Worm (Caenorhabditis elegans) whole organism, L4 larva: Measurements from ENCODE around the gene C38C3.3.

Experiments used
- D1046.2 ChIP-seq: fragments of 200-800 bp; sonication (Bioruptor generic); IDR thresholded peaks from 2 replicates; pipeline ENCODE4 v1.3.6; 2022; ENCODE audit warnings: missing genetic modification characterization, missing compliant biosample characterization
- F10B5.3 ChIP-seq: sonication (generic microtip); optimal IDR thresholded peaks from 2 replicates; lab custom pipeline; 2016; ENCODE audit warnings: mild to moderate bottlenecking, missing genetic modification characterization, missing compliant biosample characterization
- F37D6.2 ChIP-seq: sonication (generic microtip); optimal IDR thresholded peaks from 2 replicates; lab custom pipeline; 2016; ENCODE audit warnings: mild to moderate bottlenecking, missing genetic modification characterization, missing compliant biosample characterization
- T20F7.1 ChIP-seq: fragments of 200-800 bp; sonication (Bioruptor generic); optimal IDR thresholded peaks from 2 replicates; lab custom pipeline; 2018; ENCODE audit warnings: mild to moderate bottlenecking, missing genetic modification characterization, missing compliant biosample characterization
- T26A8.4 ChIP-seq: fragments of 200-800 bp; sonication (Bioruptor generic); IDR thresholded peaks from 2 replicates; pipeline ENCODE4 v1.3.6; 2022; ENCODE audit warnings: missing genetic modification characterization, missing compliant biosample characterization
- Y105C5A.15 ChIP-seq: fragments of 200-800 bp; sonication (Bioruptor generic); IDR thresholded peaks from 2 replicates; pipeline ENCODE4 v1.3.6; 2022; ENCODE audit warnings: missing genetic modification characterization, missing compliant biosample characterization
- ceh-20 ChIP-seq: fragments of 200-800 bp; sonication (Bioruptor generic); IDR thresholded peaks from 2 replicates; pipeline ENCODE4 v1.3.6; 2022; ENCODE audit warnings: missing genetic modification reagents, missing genetic modification characterization, missing compliant biosample characterization
- ceh-28 ChIP-seq: fragments of 150-350 bp; optimal IDR thresholded peaks from 2 replicates; lab custom pipeline; 2014; ENCODE audit warnings: missing biosample characterization, missing genetic modification reagents, missing genetic modification characterization
- ceh-62 ChIP-seq: sonication (generic microtip); optimal IDR thresholded peaks from 2 replicates; lab custom pipeline; 2017; ENCODE audit warnings: missing biosample characterization, missing genetic modification characterization
- ceh-82 ChIP-seq: sonication (generic microtip); optimal IDR thresholded peaks from 2 replicates; lab custom pipeline; 2017; ENCODE audit warnings: missing biosample characterization, missing genetic modification characterization
- daf-19 ChIP-seq: fragments of 200-800 bp; sonication (Bioruptor generic); conservative IDR thresholded peaks from 2 replicates; pipeline ENCODE4 v1.3.6; 2022; ENCODE audit warnings: missing genetic modification characterization, missing compliant biosample characterization
- dmd-9 ChIP-seq: fragments of 200-800 bp; sonication (Bioruptor generic); IDR thresholded peaks from 2 replicates; pipeline ENCODE4 v1.3.6; 2022; ENCODE audit warnings: missing genetic modification reagents, missing genetic modification characterization, missing compliant biosample characterization
- dpl-1 ChIP-seq: fragments of 150-350 bp; optimal IDR thresholded peaks from 2 replicates; lab custom pipeline; 2014; ENCODE audit warnings: missing biosample characterization, missing genetic modification reagents, missing genetic modification characterization
- duxl-1 ChIP-seq: sonication (generic microtip); optimal IDR thresholded peaks from 2 replicates; lab custom pipeline; 2016; ENCODE audit warnings: mild to moderate bottlenecking, missing genetic modification characterization, moderate library complexity, missing compliant biosample characterization; ENCODE audit not compliant: poor library complexity
- gei-8 ChIP-seq: fragments of 200-800 bp; sonication (Bioruptor generic); optimal IDR thresholded peaks from 2 replicates; lab custom pipeline; 2018; ENCODE audit warnings: mild to moderate bottlenecking, missing genetic modification characterization, missing compliant biosample characterization
- hlh-11 ChIP-seq: fragments of 200-800 bp; sonication (Bioruptor generic); optimal IDR thresholded peaks from 2 replicates; lab custom pipeline; 2018; ENCODE audit warnings: mild to moderate bottlenecking, missing genetic modification characterization, missing compliant biosample characterization
- hlh-30 ChIP-seq: sonication (generic microtip); optimal IDR thresholded peaks from 2 replicates; lab custom pipeline; 2017; ENCODE audit warnings: antibody characterized with exemption, mild to moderate bottlenecking, missing genetic modification characterization, missing compliant biosample characterization; ENCODE audit not compliant: insufficient read depth
- lin-15B ChIP-seq: fragments of 150-350 bp; sonication (generic microtip); optimal IDR thresholded peaks from 3 replicates; lab custom pipeline; 2014; ENCODE audit warnings: missing biosample characterization, missing genetic modification characterization
- mep-1 ChIP-seq: fragments of 150-350 bp; sonication (generic microtip); optimal IDR thresholded peaks from 3 replicates; lab custom pipeline; 2014; ENCODE audit warnings: missing biosample characterization, missing genetic modification characterization
- mes-2 ChIP-seq: sonication (generic microtip); optimal IDR thresholded peaks from 2 replicates; lab custom pipeline; 2016; ENCODE audit warnings: missing genotype, mild to moderate bottlenecking, missing genetic modification characterization, missing compliant biosample characterization; ENCODE audit not compliant: poor library complexity, severe bottlenecking
- mxl-2 ChIP-seq: fragments of 200-800 bp; sonication (Bioruptor generic); conservative IDR thresholded peaks from 2 replicates; pipeline ENCODE4 v1.3.6; 2022; ENCODE audit warnings: missing genetic modification reagents, missing genetic modification characterization, missing compliant biosample characterization
- mxl-3 ChIP-seq: fragments of 200-800 bp; sonication (Bioruptor generic); optimal IDR thresholded peaks from 2 replicates; lab custom pipeline; 2018; ENCODE audit warnings: mild to moderate bottlenecking, missing genetic modification characterization, missing compliant biosample characterization
- nhr-10 ChIP-seq: fragments of 150-350 bp; optimal IDR thresholded peaks from 2 replicates; lab custom pipeline; 2014; ENCODE audit warnings: missing biosample characterization, missing genetic modification characterization
- nhr-11 ChIP-seq: fragments of 150-350 bp; optimal IDR thresholded peaks from 2 replicates; lab custom pipeline; 2014; ENCODE audit warnings: missing biosample characterization, missing genetic modification characterization
- nhr-28 ChIP-seq: fragments of 150-350 bp; optimal IDR thresholded peaks from 2 replicates; lab custom pipeline; 2014; ENCODE audit warnings: missing biosample characterization, missing genetic modification characterization
- nhr-41 ChIP-seq: fragments of 200-800 bp; sonication (Bioruptor generic); IDR thresholded peaks from 2 replicates; pipeline ENCODE4 v1.3.6; 2022; ENCODE audit warnings: missing genetic modification reagents, missing genetic modification characterization, missing compliant biosample characterization
- nhr-48 ChIP-seq: sonication (generic microtip); optimal IDR thresholded peaks from 2 replicates; lab custom pipeline; 2016; ENCODE audit warnings: mild to moderate bottlenecking, missing genetic modification characterization, missing compliant biosample characterization
- nhr-76 ChIP-seq: fragments of 150-350 bp; optimal IDR thresholded peaks from 2 replicates; lab custom pipeline; 2014; ENCODE audit warnings: missing biosample characterization, missing genetic modification characterization
- php-3 ChIP-seq: fragments of 200-800 bp; sonication (Bioruptor generic); IDR thresholded peaks from 2 replicates; pipeline ENCODE4 v1.3.6; 2022; ENCODE audit warnings: missing genetic modification reagents, missing genetic modification characterization, missing compliant biosample characterization
- rbr-2 ChIP-seq: sonication (generic microtip); optimal IDR thresholded peaks from 2 replicates; lab custom pipeline; 2016; ENCODE audit warnings: missing genotype, missing genetic modification characterization, missing compliant biosample characterization
- sdz-12 ChIP-seq: fragments of 200-800 bp; sonication (Bioruptor generic); optimal IDR thresholded peaks from 2 replicates; lab custom pipeline; 2018; ENCODE audit warnings: mild to moderate bottlenecking, missing genetic modification characterization, missing compliant biosample characterization
- set-16 ChIP-seq: fragments of 200-800 bp; sonication (Bioruptor generic); IDR thresholded peaks from 2 replicates; pipeline ENCODE4 v1.3.6; 2022; ENCODE audit warnings: missing genetic modification reagents, missing genetic modification characterization, missing compliant biosample characterization
- tra-1 ChIP-seq: fragments of 200-800 bp; sonication (Bioruptor generic); IDR thresholded peaks from 2 replicates; pipeline ENCODE4 v1.3.6; 2022; ENCODE audit warnings: missing genetic modification reagents, missing genetic modification characterization, missing compliant biosample characterization
- unc-130 ChIP-seq: sonication (generic microtip); optimal IDR thresholded peaks from 2 replicates; lab custom pipeline; 2016; ENCODE audit warnings: missing genetic modification reagents, missing genetic modification characterization, missing compliant biosample characterization
- unc-62 ChIP-seq, 3 experiments: fragments of 150-350 bp in 1 of 3; sonication (generic microtip); optimal IDR thresholded peaks in 2 of 3; peaks in 1 of 3; 1 replicate in 1 of 3; 2 replicates in 2 of 3; lab custom pipeline; 2014 to 2017; ENCODE audit warnings: missing biosample characterization in 3 of 3, missing genetic modification characterization in 3 of 3, missing genetic modification reagents in 3 of 3, missing genotype in 1 of 3
- zag-1 ChIP-seq: fragments of 150-350 bp; optimal IDR thresholded peaks from 2 replicates; lab custom pipeline; 2014; ENCODE audit warnings: missing biosample characterization, missing genetic modification characterization
- zfp-2 ChIP-seq: sonication (generic microtip); optimal IDR thresholded peaks from 2 replicates; lab custom pipeline; 2016; ENCODE audit warnings: mild to moderate bottlenecking, missing genetic modification characterization, missing compliant biosample characterization
- zfp-3 ChIP-seq: fragments of 200-800 bp; sonication (Bioruptor generic); conservative IDR thresholded peaks from 2 replicates; pipeline ENCODE4 v1.3.6; 2022; ENCODE audit warnings: missing genetic modification reagents, missing genetic modification characterization, missing compliant biosample characterization
- zip-11 ChIP-seq: fragments of 200-800 bp; sonication (Bioruptor generic); IDR thresholded peaks from 2 replicates; pipeline ENCODE4 v1.3.6; 2022; ENCODE audit warnings: missing genetic modification characterization, missing compliant biosample characterization
- zip-2 ChIP-seq: fragments of 150-350 bp; optimal IDR thresholded peaks from 2 replicates; lab custom pipeline; 2014; ENCODE audit warnings: missing biosample characterization, missing genetic modification characterization

The C38C3.3 gene

DNA sequence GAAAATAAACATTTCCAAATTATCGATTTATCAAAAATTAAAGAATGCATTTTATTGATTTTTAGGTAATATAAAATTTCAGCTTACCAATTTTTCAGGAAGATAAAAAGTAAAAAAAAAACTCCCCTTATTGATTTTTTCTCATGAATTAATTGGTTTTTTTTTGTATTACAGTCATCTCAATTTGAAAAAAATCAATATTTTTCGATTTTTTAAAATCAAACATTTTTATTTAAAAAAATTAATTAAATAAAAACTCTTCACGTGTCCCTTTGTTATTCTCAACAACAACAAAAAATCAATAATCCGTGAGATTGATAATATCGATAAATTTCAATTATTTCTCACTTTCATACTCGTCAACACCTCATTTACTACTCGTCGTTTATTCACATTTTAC lies at the start of gene C38C3.3:
Gene C38C3.3, plus strand, starts transcription at position 301 of the 400 bp plus-strand sequence.
- TF ChIP-seq F37D6.2 (no peak), nhr-11 (tag; lab: Kevin White, UChicago) (no peak), F10B5.3 (no peak), hlh-11 (tag; lab: Kevin White, UChicago) (no peak)

- no peak for TF ChIP-seq dpl-1 (GFP tag; lab: Kevin White, UChicago)
- TF ChIP-seq tra-1 (GFP tag; lab: Robert Waterston, UW) = no peak
- no peak for TF ChIP-seq hlh-11 (tag; lab: Kevin White, UChicago)
- no peak for TF ChIP-seq php-3 (GFP tag; lab: Robert Waterston, UW)
- TF ChIP-seq ceh-28 = no peak
- no peak for TF ChIP-seq unc-130 (GFP tag; lab: Kevin White, UChicago)
- TF ChIP-seq zfp-3 (GFP tag; lab: Robert Waterston, UW) = no peak
- TF ChIP-seq rbr-2 (tag; lab: Kevin White, UChicago) = no peak
- TF ChIP-seq D1046.2 = no peak
- TF ChIP-seq zip-2 (tag; lab: Kevin White, UChicago) = no peak
- TF ChIP-seq gei-8 (GFP tag; lab: Kevin White, UChicago) = no peak
- TF ChIP-seq sdz-12 (GFP tag; lab: Kevin White, UChicago) = no peak
- TF ChIP-seq mep-1 (tag; lab: Kevin White, UChicago) = no peak
- TF ChIP-seq nhr-48 (tag; lab: Kevin White, UChicago) = no peak
- no peak for TF ChIP-seq duxl-1 (tag; lab: Kevin White, UChicago)
- TF ChIP-seq nhr-28 (tag; lab: Kevin White, UChicago) = no peak
- TF ChIP-seq zfp-2 (tag; lab: Kevin White, UChicago) = no peak
Observed at ce11 chrV:1447079-1447478, 48.4 kb upstream of the C38C3.3 start, which contains the start of gene cnc-4. cnc-4 (plus strand) TSS chrV:1447195.

ce11 chrV:1447724-1448123 lies 47.7 kb upstream of the C38C3.3 start, which contains the start of gene cnc-3:
cnc-3 (plus strand) TSS chrV:1448004.
- no peak for TF ChIP-seq zag-1 (tag; lab: Kevin White, UChicago)
- no peak for TF ChIP-seq ceh-82
- TF ChIP-seq T26A8.4 (GFP tag; lab: Robert Waterston, UW) = peak; percentile 44
- TF ChIP-seq unc-62 (GFP tag; optimal IDR thresholded peaks at IDR 0.05 in 1 of 2; lab: Kevin White, UChicago) = peak in 1 of 2 experiments; percentile 85
- no peak for TF ChIP-seq unc-62 (tag; optimal IDR thresholded peaks at IDR 0.05; lab: Kevin White, UChicago)

DNA sequence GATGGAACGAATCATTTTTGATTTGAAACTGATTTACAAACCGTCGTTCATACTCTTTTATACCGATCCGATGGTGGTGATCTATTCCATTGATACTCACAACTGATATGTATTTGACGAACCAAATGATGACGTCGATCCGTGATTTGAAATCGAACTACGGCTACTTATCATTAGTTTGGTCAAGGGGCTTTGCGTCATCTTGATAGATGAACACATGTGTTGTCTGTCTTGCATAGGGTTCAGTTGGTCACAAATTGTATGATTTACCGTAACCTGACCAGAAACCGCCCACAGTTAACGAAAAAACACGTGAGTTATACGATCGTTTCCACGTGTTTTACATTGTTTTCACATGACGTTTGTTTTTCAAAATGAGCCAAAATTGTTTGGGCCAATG lies 45.3 kb upstream of the C38C3.3 start, which contains the start of gene cnc-2:
Gene cnc-2, minus strand, starts transcription at position 24 of the 400 bp plus-strand sequence.
- TF ChIP-seq zfp-2 (tag; lab: Kevin White, UChicago) (no peak), Y105C5A.15 (GFP tag; lab: Robert Waterston, UW) (no peak), mxl-3 (GFP tag; lab: Kevin White, UChicago) (peak; percentile 37), sdz-12 (GFP tag; lab: Kevin White, UChicago) (no peak), hlh-30 (tag; lab: Kevin White, UChicago) (peak; percentile 2)
- TF ChIP-seq, all 104 proteins: peak for 2

- TF ChIP-seq ceh-62 (tag; lab: Kevin White, UChicago) (no peak), mes-2 (no peak), nhr-10 (tag; lab: Kevin White, UChicago) (no peak), T20F7.1 (GFP tag; lab: Kevin White, UChicago) (no peak), nhr-48 (tag; lab: Kevin White, UChicago) (no peak), nhr-28 (tag; lab: Kevin White, UChicago) (no peak), daf-19 (no peak), set-16 (GFP tag; lab: Robert Waterston, UW) (no peak), nhr-41 (GFP tag; lab: Robert Waterston, UW) (no peak), ceh-20 (no peak), dmd-9 (GFP tag; lab: Robert Waterston, UW) (no peak), gei-8 (GFP tag; lab: Kevin White, UChicago) (no peak), lin-15B (tag; lab: Kevin White, UChicago) (no peak), mep-1 (tag; lab: Kevin White, UChicago) (no peak), zip-11 (GFP tag; lab: Robert Waterston, UW) (no peak), nhr-76 (no peak), mxl-2 (GFP tag; lab: Robert Waterston, UW) (no peak)
Observed at ce11 chrV:1451334-1451733, 44.1 kb upstream of the C38C3.3 start, which contains the start of gene srj-23. srj-23 (plus strand) TSS chrV:1451634.
